Fruit fly (Drosophila melanogaster): ENCODE measurements around the gene CG1738.

DNA sequence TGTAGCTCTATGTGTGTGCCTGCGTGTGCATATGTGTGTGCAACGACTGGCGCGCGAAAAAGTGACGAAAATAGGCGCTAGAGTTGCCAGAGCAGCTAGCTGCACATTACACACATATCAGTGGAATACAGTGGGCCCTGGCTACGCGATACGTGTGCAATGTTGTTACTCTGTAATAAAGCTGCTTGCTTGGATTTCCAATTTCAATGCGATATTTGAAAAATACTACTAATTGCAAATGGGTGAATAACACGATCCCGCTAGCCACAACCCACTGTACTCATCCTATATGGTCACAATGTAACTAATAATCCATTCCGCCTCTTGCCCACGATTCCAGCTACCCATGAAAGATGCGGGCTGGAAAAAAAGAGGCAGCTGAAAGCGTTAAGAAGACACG is 2.5 kb downstream of the CG1738 start:
- peak; percentile 95 for TF ChIP-seq CG7101 (tag; optimal IDR thresholded peaks at IDR 0.05)
- TF ChIP-seq kay (GFP tag; ENCODE audit: borderline replicate concordance): no peak
- peak; percentile 81 for TF ChIP-seq pad (GFP tag; optimal IDR thresholded peaks at IDR 0.05)
- TF ChIP-seq bab1 (GFP tag; optimal IDR thresholded peaks at IDR 0.05): peak; percentile 98
- TF ChIP-seq cnc (optimal IDR thresholded peaks at IDR 0.05): no peak
- peak; percentile 69 for TF ChIP-seq tj (GFP tag; optimal IDR thresholded peaks at IDR 0.05)
